Fruit fly (Drosophila melanogaster): Measurements from ENCODE around the gene HisRS.

DNA sequence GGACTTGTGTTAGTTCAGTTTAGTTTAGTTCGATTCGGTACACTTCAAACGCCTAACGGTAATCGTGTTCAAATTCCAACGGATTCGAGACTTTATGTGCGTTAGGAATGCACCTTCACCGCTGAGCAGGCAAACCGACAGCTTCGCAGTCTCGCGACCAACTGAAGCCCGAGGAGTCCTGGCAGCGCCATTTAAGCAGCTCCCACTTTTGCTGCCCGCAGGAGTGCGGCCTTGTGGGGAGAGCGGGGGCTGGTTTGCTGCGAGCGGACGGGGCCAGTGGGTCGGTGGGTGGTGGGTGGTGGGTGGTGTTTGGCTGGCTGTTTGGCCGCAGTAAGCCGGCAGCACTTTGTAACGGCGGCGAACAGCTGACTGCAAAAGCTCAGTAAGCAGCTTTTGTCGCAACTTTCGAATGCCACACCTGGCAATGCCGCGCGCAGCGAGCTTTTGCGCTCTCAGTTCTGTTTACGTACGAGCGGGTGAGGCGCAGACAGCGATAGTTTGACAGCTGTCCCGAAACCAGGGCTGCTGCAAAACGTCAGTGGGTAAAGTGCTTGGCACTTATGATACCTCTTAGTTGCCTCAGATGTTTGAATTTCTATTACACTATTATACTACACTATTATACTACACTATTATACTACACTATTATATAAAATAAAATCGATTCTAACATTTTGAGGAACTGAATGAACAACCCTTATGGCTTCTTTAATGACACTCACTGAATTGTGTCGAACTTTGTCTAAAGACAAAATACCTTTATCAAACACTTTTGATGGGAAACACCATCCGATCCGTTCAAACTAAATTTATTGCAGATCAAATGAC lies 35.7 kb upstream of the HisRS start, which contains the start of gene CG32547:
- peak; percentile 42; the same call in 2 of the 3 replicates for TF ChIP-seq CG4496 (GFP tag; IDR thresholded peaks at IDR 0.05)
- TF ChIP-seq Pif1A (GFP tag; optimal IDR thresholded peaks at IDR 0.05) = peak; percentile 21
- peak; percentile 19 for TF ChIP-seq CG8301 (tag; optimal IDR thresholded peaks at IDR 0.05)
- no peak for TF ChIP-seq CG12605 (GFP tag; IDR thresholded peaks at IDR 0.05)

Measured in whole organism, pupa.